Worm (Caenorhabditis elegans): ENCODE results near the gene klo-1.

Gene klo-1

DNA sequence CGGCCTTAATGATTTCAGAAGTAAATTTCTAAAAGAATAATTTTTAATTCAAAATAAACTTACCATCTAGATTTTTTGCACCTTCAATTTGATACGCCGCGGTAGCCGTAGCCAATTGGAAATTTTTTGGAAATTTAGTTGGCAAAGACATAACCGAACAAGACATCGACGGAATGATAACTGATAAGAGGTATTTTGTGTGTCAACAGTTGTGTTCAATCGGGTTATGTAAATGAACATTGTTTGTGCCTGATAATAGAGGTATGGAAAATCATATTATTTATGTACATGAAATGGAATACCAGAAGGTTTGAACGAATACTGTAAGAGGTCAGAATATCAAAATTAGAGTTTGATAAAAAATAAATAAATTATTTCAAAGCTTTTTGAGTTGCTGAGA, at the start of gene klo-1:
TSS of gene klo-1 (minus strand) at position 388 of the 400 bp plus-strand sequence.
- TF ChIP-seq lsy-12 (tag; optimal IDR thresholded peaks at IDR 0.05) = no peak
- peak; percentile 88 for TF ChIP-seq elt-2 (tag; optimal IDR thresholded peaks at IDR 0.05)
- TF ChIP-seq pqm-1 (tag; optimal IDR thresholded peaks at IDR 0.05) = peak; percentile 52
- TF ChIP-seq nhr-23 (tag; optimal IDR thresholded peaks at IDR 0.05) = no peak

DNA sequence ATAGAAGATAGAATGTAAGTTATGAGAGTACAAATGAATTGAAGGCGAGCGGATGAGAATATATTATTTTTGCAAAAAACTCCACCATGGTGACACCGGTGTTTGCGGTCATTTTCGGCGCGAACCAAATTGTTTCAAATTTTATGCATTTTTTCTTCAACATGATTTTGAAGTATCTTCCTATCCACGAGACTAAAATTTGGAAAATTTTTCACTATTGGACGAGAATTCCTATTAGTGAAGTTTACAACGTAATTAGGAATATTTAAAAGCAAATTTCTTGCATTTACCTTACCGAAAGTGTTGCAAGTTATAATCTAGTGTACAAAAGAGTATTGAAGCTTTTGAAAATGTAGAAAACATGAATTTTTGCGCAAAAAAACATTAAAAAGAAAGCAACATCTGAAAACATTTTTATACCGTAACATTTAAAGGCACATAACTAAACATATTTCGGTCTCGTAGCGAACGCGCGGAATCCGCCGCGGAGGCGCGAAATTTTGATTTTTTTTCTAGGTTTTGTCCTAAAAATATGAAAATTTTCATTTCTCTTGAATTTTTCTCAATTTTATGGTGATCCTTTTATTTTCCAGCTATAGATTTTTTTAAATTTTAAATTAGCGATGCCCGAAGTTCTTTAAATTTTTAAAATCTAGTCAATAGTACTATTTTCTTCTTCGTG, 48.5 kb upstream of the klo-1 start, which contains the start of gene sgo-1:
TSS of gene sgo-1 (minus strand) at position 51 of the 682 bp plus-strand sequence.
- no peak for TF ChIP-seq lin-15B (tag; optimal IDR thresholded peaks at IDR 0.05)
- no peak for TF ChIP-seq ceh-9 (tag; optimal IDR thresholded peaks at IDR 0.05)
- no peak for TF ChIP-seq mml-1 (tag; optimal IDR thresholded peaks at IDR 0.05)
- no peak for TF ChIP-seq lsy-12 (tag; optimal IDR thresholded peaks at IDR 0.05)
- no peak for TF ChIP-seq aly-2 (tag; optimal IDR thresholded peaks at IDR 0.05)
- TF ChIP-seq elt-2 (tag; optimal IDR thresholded peaks at IDR 0.05) = no peak
- TF ChIP-seq nhr-76 (tag; optimal IDR thresholded peaks at IDR 0.05) = no peak
- no peak for TF ChIP-seq fkh-10 (GFP tag; optimal IDR thresholded peaks at IDR 0.05)
- no peak for TF ChIP-seq nhr-12 (tag; optimal IDR thresholded peaks at IDR 0.05)
- TF ChIP-seq ceh-28 (tag; optimal IDR thresholded peaks at IDR 0.05) = no peak
- TF ChIP-seq fos-1 (tag; optimal IDR thresholded peaks at IDR 0.05) = no peak

DNA sequence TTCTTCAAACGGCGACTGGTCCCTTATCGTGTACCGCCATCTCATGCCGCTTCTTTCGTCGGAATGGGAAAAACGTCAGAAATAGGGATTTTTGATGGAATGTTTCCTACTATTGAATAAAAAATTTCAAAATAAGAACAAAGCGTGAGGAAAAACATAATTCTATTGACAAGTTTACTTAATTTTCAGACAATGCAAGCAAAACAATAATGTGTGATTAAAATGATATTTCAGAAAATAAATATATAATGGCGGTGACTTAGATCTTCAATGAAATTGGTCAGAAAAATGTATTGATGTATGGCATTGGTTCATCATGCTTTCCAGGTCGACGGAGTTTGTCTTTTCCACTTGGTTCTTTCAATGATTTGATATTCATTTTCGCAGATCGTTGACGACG, 46.7 kb upstream of the klo-1 start, which contains the start of gene ntp-1:
TSS of gene ntp-1 (minus strand) at position 101 of the 400 bp plus-strand sequence.
- TF ChIP-seq pha-4 (tag; optimal IDR thresholded peaks at IDR 0.05) (no peak), ztf-4 (tag; optimal IDR thresholded peaks at IDR 0.05) (no peak), nhr-77 (tag; optimal IDR thresholded peaks at IDR 0.05) (no peak), mml-1 (tag; optimal IDR thresholded peaks at IDR 0.05) (no peak), nhr-23 (tag; optimal IDR thresholded peaks at IDR 0.05) (no peak), elt-1 (tag; optimal IDR thresholded peaks at IDR 0.05) (no peak), ceh-82 (tag; optimal IDR thresholded peaks at IDR 0.05) (no peak), egl-27 (tag; optimal IDR thresholded peaks at IDR 0.05) (no peak), ceh-9 (tag; optimal IDR thresholded peaks at IDR 0.05) (no peak), tbx-2 (tag; optimal IDR thresholded peaks at IDR 0.05) (no peak), lin-39 (tag; optimal IDR thresholded peaks at IDR 0.05) (no peak), fkh-2 (tag; optimal IDR thresholded peaks at IDR 0.05) (no peak), lsy-12 (tag; optimal IDR thresholded peaks at IDR 0.05) (no peak), nhr-25 (tag; optimal IDR thresholded peaks at IDR 0.05) (no peak), ztf-11 (tag; optimal IDR thresholded peaks at IDR 0.05) (no peak), nhr-76 (tag; optimal IDR thresholded peaks at IDR 0.05) (no peak), fkh-10 (GFP tag; optimal IDR thresholded peaks at IDR 0.05) (no peak), daf-12 (tag; optimal IDR thresholded peaks at IDR 0.05) (no peak)

DNA sequence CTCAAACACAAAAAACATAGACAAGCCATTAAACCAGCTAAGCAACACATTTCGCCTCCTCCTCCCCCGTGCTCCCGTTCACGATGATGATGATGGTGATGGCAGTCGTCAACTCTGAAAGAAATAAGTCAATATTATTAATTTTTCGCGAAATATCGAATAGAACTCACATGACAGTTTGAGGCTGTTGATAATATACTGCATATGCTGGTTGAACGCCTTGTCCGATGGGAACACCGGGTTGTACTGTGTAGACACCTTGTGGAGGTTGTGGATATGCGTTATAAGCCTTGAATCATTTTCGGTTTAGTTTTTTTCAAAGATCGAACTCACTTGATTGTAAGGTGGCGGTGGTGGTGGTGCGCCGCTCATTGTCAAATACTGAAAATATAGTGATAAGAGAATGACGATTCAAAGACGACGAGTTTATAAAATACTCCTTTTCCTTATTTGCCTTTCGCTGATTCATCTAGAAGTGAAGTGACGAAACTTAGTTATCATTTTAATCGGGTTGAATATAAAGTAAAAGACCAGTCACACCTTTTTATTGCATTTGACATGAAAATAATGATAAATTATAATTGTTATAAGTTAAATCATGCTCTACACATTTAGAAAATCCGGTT, 43.9 kb upstream of the klo-1 start, which contains the start of gene C33H5.13:
TSS of gene C33H5.13 (minus strand) at position 443 of the 626 bp plus-strand sequence.
- TF ChIP-seq ceh-28 (tag; optimal IDR thresholded peaks at IDR 0.05) = no peak
- TF ChIP-seq pqm-1 (tag; optimal IDR thresholded peaks at IDR 0.05) = peak; percentile 73
- peak; percentile 49 for TF ChIP-seq pha-4 (tag; optimal IDR thresholded peaks at IDR 0.05)
- TF ChIP-seq nhr-77 (tag; optimal IDR thresholded peaks at IDR 0.05) = no peak
- peak; percentile 79 for TF ChIP-seq elt-2 (tag; optimal IDR thresholded peaks at IDR 0.05)

DNA sequence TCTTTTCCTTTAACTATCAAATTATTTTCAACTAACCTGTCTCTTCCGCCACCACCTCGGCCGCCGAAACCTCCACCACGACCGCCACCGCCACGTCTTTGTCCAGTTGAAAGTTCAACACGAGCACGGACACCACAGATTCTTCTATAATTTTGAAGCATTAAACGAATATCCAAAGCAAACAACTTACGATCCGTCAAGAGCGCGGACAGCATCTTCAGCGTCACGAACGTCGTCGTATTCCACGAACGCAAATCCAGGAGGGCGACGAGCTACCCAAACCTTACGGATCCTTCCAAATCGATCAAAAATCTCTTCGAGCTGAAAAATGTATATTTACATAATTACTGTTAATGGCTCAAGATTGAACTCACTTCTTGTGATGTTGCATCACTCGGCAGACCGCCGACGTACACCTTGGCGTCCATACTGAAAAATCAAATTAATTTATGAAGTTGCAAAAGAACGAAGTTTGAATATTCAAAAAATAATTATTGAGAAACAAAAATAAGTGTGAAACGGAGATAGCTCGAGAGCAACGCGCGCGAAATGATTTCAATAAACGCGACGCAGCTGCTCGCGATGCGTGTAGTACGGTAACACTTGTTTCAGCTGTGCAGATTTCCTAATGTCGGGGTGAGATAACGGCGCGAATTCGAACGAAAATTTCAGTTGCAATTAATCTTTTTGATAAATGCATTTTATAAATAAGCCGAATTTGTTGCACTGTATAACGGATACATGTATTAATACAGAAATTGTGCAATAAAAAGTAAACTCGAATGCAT, 43.0 kb upstream of the klo-1 start, which contains the start of gene rsp-6:
TSS of gene rsp-6 (minus strand) at position 429 of the 788 bp plus-strand sequence.
- TF ChIP-seq sea-2 (GFP tag; optimal IDR thresholded peaks at IDR 0.05) (no peak), nhr-12 (tag; optimal IDR thresholded peaks at IDR 0.05) (no peak), R02D3.7 (tag; optimal IDR thresholded peaks at IDR 0.05) (peak; percentile 68), nhr-76 (tag; optimal IDR thresholded peaks at IDR 0.05) (no peak), nhr-67 (tag; optimal IDR thresholded peaks at IDR 0.05) (no peak), ama-1 (optimal IDR thresholded peaks at IDR 0.05) (peak; percentile 75), snpc-4 (tag; optimal IDR thresholded peaks at IDR 0.05) (peak; percentile 82), mml-1 (tag; optimal IDR thresholded peaks at IDR 0.05) (no peak), skn-1 (tag; optimal IDR thresholded peaks at IDR 0.05) (peak; percentile 90), nhr-28 (tag; optimal IDR thresholded peaks at IDR 0.05) (no peak), lin-15B (tag; optimal IDR thresholded peaks at IDR 0.05) (peak; percentile 97), nhr-43 (tag; optimal IDR thresholded peaks at IDR 0.05; ENCODE audit: poor library complexity, severe bottlenecking) (peak; percentile 64), pha-4 (tag; optimal IDR thresholded peaks at IDR 0.05) (peak; percentile 97), nhr-77 (tag; optimal IDR thresholded peaks at IDR 0.05) (peak; percentile 4), nhr-11 (tag; optimal IDR thresholded peaks at IDR 0.05) (peak; percentile 28), elt-1 (tag; optimal IDR thresholded peaks at IDR 0.05) (peak; percentile 57), nhr-23 (tag; optimal IDR thresholded peaks at IDR 0.05) (peak; percentile 73), egl-27 (tag; optimal IDR thresholded peaks at IDR 0.05) (peak; percentile 9), ztf-4 (tag; optimal IDR thresholded peaks at IDR 0.05) (no peak), unc-62 (GFP tag; optimal IDR thresholded peaks at IDR 0.05) (peak; percentile 28), egl-5 (tag; optimal IDR thresholded peaks at IDR 0.05) (peak; percentile 96), pqm-1 (tag; optimal IDR thresholded peaks at IDR 0.05) (peak; percentile 44), ZK546.5 (tag; optimal IDR thresholded peaks at IDR 0.05) (no peak), ceh-28 (tag; optimal IDR thresholded peaks at IDR 0.05) (peak; percentile 40), elt-2 (tag; optimal IDR thresholded peaks at IDR 0.05) (peak; percentile 65), nfya-1 (tag; optimal IDR thresholded peaks at IDR 0.05; ENCODE audit: insufficient read depth) (peak; percentile 98)
